Fruit fly (Drosophila melanogaster): ENCODE measurements around the gene CycK.
A peak's percentile ranks its signal among the peaks of the same experiment; 100 is the strongest.

CycK gene

DNA sequence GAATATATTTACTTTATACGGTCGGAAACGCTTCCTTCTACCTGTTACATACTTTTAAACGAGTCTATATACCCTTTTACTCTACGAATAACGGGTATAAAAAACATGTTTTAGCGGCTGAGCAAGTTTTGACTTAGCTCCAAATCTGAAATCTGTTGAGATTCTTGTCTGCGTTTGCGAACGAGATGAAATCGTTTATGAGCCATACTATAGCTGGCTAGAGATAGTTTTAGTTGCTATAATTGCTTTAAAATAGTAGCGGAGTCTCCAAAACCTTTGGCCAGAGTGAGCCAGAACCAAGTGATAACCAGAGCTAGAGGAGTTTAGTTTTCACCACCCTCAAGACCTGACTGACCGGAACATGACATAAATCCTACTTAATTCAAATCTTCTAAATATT lies 46.5 kb upstream of the CycK start:
- TF ChIP-seq mld (GFP tag; IDR thresholded peaks at IDR 0.05; ENCODE audit: partially characterized antibody) (peak; percentile 67; the same call in 1 of the 3 replicates), CG13894 (tag; optimal IDR thresholded peaks at IDR 0.05) (peak; percentile 71), pho (GFP tag; optimal IDR thresholded peaks at IDR 0.05) (no peak)

DNA sequence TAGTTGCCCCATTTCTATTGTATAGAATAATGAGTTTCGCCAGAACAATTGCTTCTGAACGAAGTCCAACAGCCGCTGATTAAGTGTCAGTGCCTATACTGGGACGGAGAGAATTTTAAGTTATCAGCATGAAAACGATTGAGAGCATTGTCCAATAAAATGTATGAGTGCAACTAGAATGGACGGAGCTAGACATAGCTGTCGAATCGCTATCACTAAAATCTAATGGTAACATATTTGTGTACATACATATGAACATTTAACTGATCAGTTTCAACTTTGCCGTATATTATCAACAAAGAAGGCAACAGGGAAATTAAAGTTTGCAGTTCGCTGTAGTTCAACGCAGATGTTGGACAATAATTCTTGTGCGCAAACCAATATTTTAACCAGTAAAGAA lies 45.2 kb upstream of the CycK start, which contains the start of gene CG3635:
Gene CG3635, plus strand, starts transcription at position 315 of the 400 bp plus-strand sequence.
- TF ChIP-seq CG2199 (GFP tag; IDR thresholded peaks at IDR 0.05), result peak; percentile 87; the same call in 2 of the 3 replicates
- peak; percentile 42 for TF ChIP-seq grn (GFP tag; optimal IDR thresholded peaks at IDR 0.05)
- TF ChIP-seq al (GFP tag; IDR thresholded peaks at IDR 0.05), result no peak
- TF ChIP-seq CG11723 (GFP tag; optimal IDR thresholded peaks at IDR 0.05), result peak; percentile 22
- TF ChIP-seq mirr (GFP tag; optimal IDR thresholded peaks at IDR 0.05), result peak; percentile 51
- TF ChIP-seq exex (tag; optimal IDR thresholded peaks at IDR 0.05), result peak; percentile 45
- TF ChIP-seq sug (tag; optimal IDR thresholded peaks at IDR 0.05), result peak; percentile 17
- no peak for TF ChIP-seq gcm (GFP tag; optimal IDR thresholded peaks at IDR 0.05)
- TF ChIP-seq gfzf (GFP tag; optimal IDR thresholded peaks at IDR 0.05), result no peak
- no peak for TF ChIP-seq CG8359 (GFP tag; optimal IDR thresholded peaks at IDR 0.05; ENCODE audit: borderline replicate concordance)

DNA sequence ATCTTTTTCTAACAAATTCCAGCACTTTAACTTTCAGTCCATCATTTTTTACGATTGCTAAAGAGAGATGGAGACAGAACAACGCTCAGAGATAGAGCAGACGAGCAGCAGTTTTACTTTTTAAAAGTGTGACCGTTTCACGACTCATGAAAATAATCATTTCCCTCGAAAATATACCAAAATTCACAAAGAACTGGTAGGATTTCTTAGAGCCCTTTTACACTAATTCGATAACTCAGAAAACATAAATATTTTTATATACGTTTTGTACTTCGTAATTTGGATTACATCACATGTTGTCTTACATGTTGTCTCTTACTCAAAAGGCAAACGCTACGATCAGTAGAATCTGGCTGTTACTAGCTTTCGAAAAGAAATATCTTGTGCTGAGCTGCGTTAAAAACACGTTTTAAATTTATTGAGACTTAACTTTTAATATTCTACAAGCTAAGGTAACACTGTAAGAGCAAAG lies 39.1 kb upstream of the CycK start, which contains the start of gene Clamp:
Gene Clamp, minus strand, starts transcription at position 100 of the 472 bp plus-strand sequence.
- no peak for TF ChIP-seq CG14667 (GFP tag; IDR thresholded peaks at IDR 0.05)
- TF ChIP-seq CoRest (tag; optimal IDR thresholded peaks at IDR 0.05), result peak; percentile 23
- no peak for TF ChIP-seq br (optimal IDR thresholded peaks at IDR 0.05)
- peak; percentile 80 for TF ChIP-seq pzg (GFP tag; optimal IDR thresholded peaks at IDR 0.05)
- peak; percentile 48 for TF ChIP-seq sd (tag; optimal IDR thresholded peaks at IDR 0.05)
- TF ChIP-seq row (GFP tag; IDR thresholded peaks at IDR 0.05), result peak; percentile 82
- TF ChIP-seq eve (GFP tag; optimal IDR thresholded peaks at IDR 0.05), result no peak
- TF ChIP-seq CG31365 (tag; optimal IDR thresholded peaks at IDR 0.05), result no peak
- TF ChIP-seq Rfx (GFP tag; IDR thresholded peaks at IDR 0.05), result no peak
- peak; percentile 46 for TF ChIP-seq MBD-R2 (GFP tag; IDR thresholded peaks at IDR 0.05)
- TF ChIP-seq CG18599 (GFP tag; optimal IDR thresholded peaks at IDR 0.05), result no peak
- TF ChIP-seq mld (GFP tag; IDR thresholded peaks at IDR 0.05; ENCODE audit: partially characterized antibody), result no peak
- TF ChIP-seq hb (GFP tag; IDR thresholded peaks at IDR 0.05; ENCODE audit: partially characterized antibody), result no peak
- TF ChIP-seq CG8924 (tag; optimal IDR thresholded peaks at IDR 0.05), result peak; percentile 65
- peak; percentile 62 for TF ChIP-seq CG14710 (tag; optimal IDR thresholded peaks at IDR 0.05)
- TF ChIP-seq Ets97D (GFP tag; optimal IDR thresholded peaks at IDR 0.05), result peak; percentile 53
- TF ChIP-seq HmgZ (tag; optimal IDR thresholded peaks at IDR 0.05), result peak; percentile 37
- TF ChIP-seq ato (GFP tag; IDR thresholded peaks at IDR 0.05; ENCODE audit: partially characterized antibody), result no peak
- peak; percentile 84 for TF ChIP-seq gfzf (GFP tag; optimal IDR thresholded peaks at IDR 0.05)
- peak; percentile 98 for TF ChIP-seq Lhr (GFP tag; optimal IDR thresholded peaks at IDR 0.05)
- no peak for TF ChIP-seq Atf3 (GFP tag; optimal IDR thresholded peaks at IDR 0.05)
- peak; percentile 46 for TF ChIP-seq MESR4 (GFP tag; optimal IDR thresholded peaks at IDR 0.05)
- no peak for TF ChIP-seq CG31441 (GFP tag; IDR thresholded peaks at IDR 0.05)
- peak; percentile 56 for TF ChIP-seq CG9797 (GFP tag; optimal IDR thresholded peaks at IDR 0.05)
- peak; percentile 40 for TF ChIP-seq BEAF-32 (GFP tag; optimal IDR thresholded peaks at IDR 0.05)
- peak; percentile 89 for TF ChIP-seq CG33213 (GFP tag; optimal IDR thresholded peaks at IDR 0.05)
- TF ChIP-seq nerfin-2 (GFP tag; IDR thresholded peaks at IDR 0.05; ENCODE audit: partially characterized antibody), result no peak
- no peak for TF ChIP-seq otp (GFP tag; IDR thresholded peaks at IDR 0.05)
- TF ChIP-seq psq (GFP tag; optimal IDR thresholded peaks at IDR 0.05), result no peak
- TF ChIP-seq ro (GFP tag; IDR thresholded peaks at IDR 0.05), result no peak
- TF ChIP-seq jigr1 (GFP tag; IDR thresholded peaks at IDR 0.05), result no peak
- TF ChIP-seq Opbp (GFP tag; IDR thresholded peaks at IDR 0.05; ENCODE audit: partially characterized antibody), result no peak
- TF ChIP-seq lola (GFP tag; optimal IDR thresholded peaks at IDR 0.05), result peak in 1 of 3 experiments; percentile 81
- TF ChIP-seq CG3995 (GFP tag; optimal IDR thresholded peaks at IDR 0.05), result peak; percentile 23
- peak; percentile 34 for TF ChIP-seq gem (tag; optimal IDR thresholded peaks at IDR 0.05)
- TF ChIP-seq Mrtf (GFP tag; IDR thresholded peaks at IDR 0.05), result no peak
